Fruit fly (Drosophila melanogaster) Kc167 (cell line): Measurements from ENCODE around the gene PNKP.

Experiments
- Myc ChIP-seq: fragments of >200 bp; optimal IDR thresholded peaks from 2 replicates; lab custom pipeline; 2017; ENCODE audit warnings: missing external identifiers
- insv ChIP-seq: fragments of >200 bp; optimal IDR thresholded peaks from 3 replicates; lab custom pipeline; 2018; ENCODE audit warnings: missing external identifiers

DNA sequence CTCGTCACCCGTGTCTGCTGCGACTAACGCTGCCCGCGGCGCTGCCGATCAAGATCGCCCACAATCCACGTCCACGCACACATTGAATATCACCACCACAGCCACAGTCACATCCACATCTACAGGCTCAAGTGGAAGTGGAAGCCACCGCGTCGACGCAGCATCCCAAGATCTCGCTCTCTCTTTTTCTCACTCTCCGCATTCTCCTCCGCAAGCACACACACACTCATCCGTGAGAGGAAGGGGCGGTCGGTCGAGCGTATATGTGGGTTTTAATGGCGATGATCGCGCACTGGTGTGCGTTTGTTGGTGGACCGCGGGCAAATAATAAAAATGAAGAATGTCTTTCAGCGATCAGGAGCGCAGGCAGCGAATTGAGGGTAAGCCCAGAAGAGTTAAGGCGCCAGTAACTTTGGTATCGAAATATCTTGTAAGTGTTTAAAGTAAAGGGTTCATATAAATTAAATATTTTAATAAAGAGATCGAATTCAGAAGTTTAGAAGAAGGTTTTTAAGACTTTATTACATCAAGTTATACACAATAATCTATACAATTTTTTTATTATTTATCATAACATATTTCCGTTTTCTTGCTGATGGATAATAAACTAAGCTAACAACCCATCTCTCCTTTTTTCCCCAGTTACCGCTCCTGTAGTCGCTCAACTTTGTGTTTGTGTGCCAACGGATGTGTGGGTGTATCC is 9.4 kb downstream of the PNKP start, which contains the start of gene Poxm:
- no peak for TF ChIP-seq Myc
- TF ChIP-seq insv (lab: Kevin White, UChicago), result no peak
